Fruit fly (Drosophila melanogaster) whole organism, prepupa: ENCODE measurements around the gene CG11980.

Source experiments
- Blimp-1 ChIP-seq: fragments of 200-800 bp; sonication (Bioruptor generic); optimal IDR thresholded peaks from 3 replicates; lab custom pipeline; 2017; ENCODE audit warnings: missing biosample characterization, missing genetic modification characterization, mild to moderate bottlenecking, moderate library complexity, missing genetic modification reagents
- CG10631 ChIP-seq: fragments of 200-800 bp; sonication (Bioruptor generic); optimal IDR thresholded peaks from 2 replicates; lab custom pipeline; 2016; ENCODE audit warnings: missing biosample characterization, missing genetic modification characterization
- CG10669 ChIP-seq: fragments of 200-800 bp; sonication (Bioruptor generic); optimal IDR thresholded peaks from 3 replicates; lab custom pipeline; 2018; ENCODE audit warnings: missing biosample characterization, mild to moderate bottlenecking, missing genetic modification characterization, moderate library complexity
- CG11762 ChIP-seq: fragments of 200-800 bp; sonication (Bioruptor generic); optimal IDR thresholded peaks from 3 replicates; lab custom pipeline; 2016; ENCODE audit warnings: missing biosample characterization, missing genetic modification characterization; ENCODE audit not compliant: insufficient read depth
- CG11902 ChIP-seq: fragments of 200-800 bp; sonication (Bioruptor generic); optimal IDR thresholded peaks from 3 replicates; lab custom pipeline; 2016; ENCODE audit warnings: missing biosample characterization, missing genetic modification characterization
- CG15336 ChIP-seq: fragments of 200-800 bp; sonication (Bioruptor generic); IDR thresholded peaks from 2 replicates; pipeline ENCODE4 v1.3.6; 2022; ENCODE audit warnings: missing biosample characterization, missing genetic modification characterization
- CG16779 ChIP-seq: fragments of 200-800 bp; sonication (Bioruptor generic); optimal IDR thresholded peaks from 3 replicates; lab custom pipeline; 2017; ENCODE audit warnings: missing biosample characterization, mild to moderate bottlenecking, missing genetic modification characterization
- CG3032 ChIP-seq: fragments of 200-800 bp; optimal IDR thresholded peaks from 2 replicates; lab custom pipeline; 2019; ENCODE audit warnings: missing biosample characterization, mild to moderate bottlenecking, missing genetic modification characterization, moderate library complexity
- CG32006 ChIP-seq: fragments of 200-800 bp; sonication (Bioruptor generic); optimal IDR thresholded peaks from 3 replicates; lab custom pipeline; 2017; ENCODE audit warnings: missing biosample characterization, mild to moderate bottlenecking, missing genetic modification characterization
- CG34406 ChIP-seq: fragments of 200-800 bp; sonication (Bioruptor generic); optimal IDR thresholded peaks from 3 replicates; lab custom pipeline; 2016; ENCODE audit warnings: missing biosample characterization, missing genetic modification characterization
- CG3919 ChIP-seq: fragments of 200-800 bp; sonication (Bioruptor generic); optimal IDR thresholded peaks from 3 replicates; lab custom pipeline; 2016; ENCODE audit warnings: missing biosample characterization, missing genetic modification characterization
- CG4318 ChIP-seq: fragments of 200-800 bp; sonication (Bioruptor generic); optimal IDR thresholded peaks from 3 replicates; lab custom pipeline; 2017; ENCODE audit warnings: missing biosample characterization, mild to moderate bottlenecking, missing genetic modification characterization
- CG6163 ChIP-seq: fragments of 200-800 bp; sonication (Bioruptor generic); IDR thresholded peaks from 3 replicates; pipeline ENCODE4 v1.3.6; 2022; ENCODE audit warnings: missing biosample characterization, missing genetic modification characterization
- CG6276 ChIP-seq: fragments of 200-800 bp; sonication (Bioruptor generic); optimal IDR thresholded peaks from 2 replicates; lab custom pipeline; 2017; ENCODE audit warnings: missing biosample characterization, mild to moderate bottlenecking, missing genetic modification characterization
- CG6792 ChIP-seq: fragments of 200-800 bp; sonication (Bioruptor generic); optimal IDR thresholded peaks from 3 replicates; lab custom pipeline; 2016; ENCODE audit warnings: missing biosample characterization, missing genetic modification characterization
- CG6808 ChIP-seq: fragments of 200-800 bp; sonication (Bioruptor generic); optimal IDR thresholded peaks from 3 replicates; lab custom pipeline; 2017; ENCODE audit warnings: missing biosample characterization, missing genetic modification characterization, mild to moderate bottlenecking, moderate library complexity, missing genetic modification reagents
- CG6854 ChIP-seq: fragments of 200-800 bp; sonication (Bioruptor generic); optimal IDR thresholded peaks from 2 replicates; lab custom pipeline; 2017; ENCODE audit warnings: missing biosample characterization, mild to moderate bottlenecking, missing genetic modification characterization
- CG8119 ChIP-seq: fragments of 200-800 bp; sonication (Bioruptor generic); IDR thresholded peaks from 3 replicates; pipeline ENCODE4 v1.3.6; 2022; ENCODE audit warnings: missing biosample characterization, missing genetic modification characterization
- CG8632 ChIP-seq: fragments of 200-800 bp; sonication (Bioruptor generic); optimal IDR thresholded peaks from 3 replicates; lab custom pipeline; 2016; ENCODE audit warnings: missing biosample characterization, missing genetic modification characterization
- CG9139 ChIP-seq: fragments of 200-800 bp; sonication (Bioruptor generic); optimal IDR thresholded peaks from 3 replicates; lab custom pipeline; 2017; ENCODE audit warnings: missing biosample characterization, mild to moderate bottlenecking, missing genetic modification characterization
- Eip75B ChIP-seq: fragments of 200-800 bp; sonication (Bioruptor generic); optimal IDR thresholded peaks from 3 replicates; lab custom pipeline; 2016; ENCODE audit warnings: missing biosample characterization, missing genetic modification characterization
- Eip78C ChIP-seq: fragments of 200-800 bp; sonication (Bioruptor generic); peaks from one replicate; lab custom pipeline; 2016; ENCODE audit warnings: missing biosample characterization, missing genetic modification characterization
- Eip93F ChIP-seq: fragments of 200-800 bp; sonication (Bioruptor generic); optimal IDR thresholded peaks from 2 replicates; lab custom pipeline; 2016; ENCODE audit warnings: missing biosample characterization, mild to moderate bottlenecking, missing genetic modification characterization
- Ets21C ChIP-seq: fragments of 200-800 bp; sonication (Bioruptor generic); optimal IDR thresholded peaks from 3 replicates; lab custom pipeline; 2016; ENCODE audit warnings: missing biosample characterization, missing genetic modification characterization
- Gug ChIP-seq: fragments of 200-800 bp; sonication (Bioruptor generic); IDR thresholded peaks from 2 replicates; pipeline ENCODE4 v1.3.6; 2022; ENCODE audit warnings: missing biosample characterization, missing genetic modification characterization
- Hr38 ChIP-seq: sonication (Bioruptor generic); optimal IDR thresholded peaks from 2 replicates; lab custom pipeline; 2016; ENCODE audit warnings: missing biosample characterization, missing genetic modification characterization
- Hr4 ChIP-seq: fragments of 200-800 bp; sonication (Bioruptor generic); optimal IDR thresholded peaks from 3 replicates; lab custom pipeline; 2016; ENCODE audit warnings: missing biosample characterization, missing genetic modification characterization
- Lpt ChIP-seq: fragments of 200-800 bp; sonication (Bioruptor generic); optimal IDR thresholded peaks from 3 replicates; lab custom pipeline; 2016; ENCODE audit warnings: missing biosample characterization, missing genetic modification characterization
- Met ChIP-seq: fragments of 200-800 bp; sonication (Bioruptor generic); optimal IDR thresholded peaks from 3 replicates; lab custom pipeline; 2016; ENCODE audit warnings: missing biosample characterization, missing genetic modification characterization
- Smox ChIP-seq: fragments of 200-800 bp; sonication (Bioruptor generic); optimal IDR thresholded peaks from 3 replicates; lab custom pipeline; 2016; ENCODE audit warnings: missing biosample characterization, missing genetic modification characterization
- Sox15 ChIP-seq: fragments of 200-800 bp; sonication (Bioruptor generic); optimal IDR thresholded peaks from 3 replicates; lab custom pipeline; 2016; ENCODE audit warnings: missing biosample characterization, missing genetic modification characterization
- achi ChIP-seq: fragments of 200-800 bp; sonication (Bioruptor generic); optimal IDR thresholded peaks from 3 replicates; lab custom pipeline; 2016; ENCODE audit warnings: missing biosample characterization, missing genetic modification characterization
- acj6 ChIP-seq: fragments of 200-800 bp; sonication (Bioruptor generic); optimal IDR thresholded peaks from 3 replicates; lab custom pipeline; 2016; ENCODE audit warnings: missing biosample characterization, missing genetic modification characterization
- cyc ChIP-seq: fragments of 200-800 bp; sonication (Bioruptor generic); optimal IDR thresholded peaks from 3 replicates; lab custom pipeline; 2016; ENCODE audit warnings: missing biosample characterization, missing genetic modification characterization
- dac ChIP-seq: fragments of 200-800 bp; sonication (Bioruptor generic); optimal IDR thresholded peaks from 2 replicates; lab custom pipeline; 2017; ENCODE audit warnings: missing biosample characterization, mild to moderate bottlenecking, missing genetic modification characterization
- dsx ChIP-seq: fragments of 200-800 bp; optimal IDR thresholded peaks from 3 replicates; lab custom pipeline; 2019; ENCODE audit warnings: missing biosample characterization, mild to moderate bottlenecking, missing genetic modification characterization, moderate library complexity; ENCODE audit not compliant: poor library complexity, severe bottlenecking
- eg ChIP-seq: fragments of 200-800 bp; sonication (Bioruptor generic); IDR thresholded peaks from 3 replicates; pipeline ENCODE4 v1.3.6; 2022; ENCODE audit warnings: missing biosample characterization, missing genetic modification characterization
- esn ChIP-seq: fragments of 200-800 bp; sonication (Bioruptor generic); optimal IDR thresholded peaks from 2 replicates; lab custom pipeline; 2016; ENCODE audit warnings: missing biosample characterization, mild to moderate bottlenecking, missing genetic modification characterization, moderate library complexity
- fd59A ChIP-seq: fragments of 200-800 bp; sonication (Bioruptor generic); optimal IDR thresholded peaks from 2 replicates; lab custom pipeline; 2017; ENCODE audit warnings: missing biosample characterization, mild to moderate bottlenecking, missing genetic modification characterization, missing genetic modification reagents
- fkh ChIP-seq: fragments of 200-800 bp; sonication (Bioruptor generic); optimal IDR thresholded peaks from 3 replicates; lab custom pipeline; 2017; ENCODE audit warnings: missing biosample characterization, mild to moderate bottlenecking, missing genetic modification characterization, moderate library complexity
- lz ChIP-seq: fragments of 200-800 bp; sonication (Bioruptor generic); optimal IDR thresholded peaks from 3 replicates; lab custom pipeline; 2016; ENCODE audit warnings: missing biosample characterization, missing genetic modification characterization
- net ChIP-seq: fragments of 200-800 bp; sonication (Bioruptor generic); optimal IDR thresholded peaks from 3 replicates; lab custom pipeline; 2016; ENCODE audit warnings: missing biosample characterization, missing genetic modification characterization
- ss ChIP-seq, 2 experiments: fragments of 200-800 bp; sonication (Bioruptor generic); optimal IDR thresholded peaks; 2 replicates in 1 of 2; 3 replicates in 1 of 2; lab custom pipeline; 2017 to 2018; ENCODE audit warnings: mild to moderate bottlenecking in 2 of 2, missing biosample characterization in 2 of 2, missing genetic modification characterization in 2 of 2, moderate library complexity in 1 of 2
- svp ChIP-seq: fragments of 200-800 bp; sonication (Bioruptor generic); peaks from one replicate; lab custom pipeline; 2016; ENCODE audit warnings: missing biosample characterization, missing genetic modification characterization
- topi ChIP-seq: fragments of 200-800 bp; sonication (Bioruptor generic); optimal IDR thresholded peaks from 3 replicates; lab custom pipeline; 2016; ENCODE audit warnings: missing biosample characterization, missing genetic modification characterization

CG11980 gene

DNA sequence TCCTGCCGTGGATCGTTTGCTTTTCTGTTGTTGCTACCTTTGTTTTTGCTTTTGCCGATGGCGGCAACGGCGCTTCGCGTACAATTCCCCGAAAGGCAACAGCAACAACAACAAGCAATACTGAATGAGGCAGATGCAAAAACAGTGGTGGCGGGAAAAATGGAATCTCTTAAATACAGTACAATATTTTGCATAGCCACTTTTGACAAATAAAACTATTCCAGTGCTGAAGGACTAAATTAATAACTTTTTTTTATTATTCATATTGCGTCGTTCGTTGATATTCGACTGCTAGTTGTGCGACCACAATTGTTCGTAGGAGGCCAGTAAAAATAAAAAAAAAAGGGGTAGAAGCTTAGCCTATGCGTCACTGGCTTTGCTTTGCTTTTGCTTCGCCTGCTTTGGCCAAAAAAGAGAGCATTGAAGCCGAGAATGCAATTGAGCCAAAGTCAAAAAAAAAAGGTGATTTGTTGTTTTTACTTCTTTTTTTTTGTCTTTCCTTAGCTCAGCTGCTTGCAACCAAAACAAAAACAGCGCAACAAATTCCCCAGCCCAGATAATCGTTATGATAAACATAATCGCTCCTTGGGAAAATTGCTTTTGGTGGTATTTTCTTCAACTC lies 28.1 kb downstream of the CG11980 start (continued):
- TF ChIP-seq CG15336 (GFP tag; lab: Robert Waterston, UW) (peak; percentile 99), CG6163 (GFP tag; lab: Robert Waterston, UW) (peak; percentile 99), CG8119 (GFP tag; lab: Robert Waterston, UW) (peak; percentile 100), Smox (peak; percentile 96), topi (GFP tag; lab: Kevin White, UChicago) (peak; percentile 97), dsx (GFP tag; lab: Kevin White, UChicago) (peak; percentile 97), fkh (GFP tag; lab: Kevin White, UChicago) (no peak), CG11902 (peak; percentile 96), eg (peak; percentile 99), Blimp-1 (GFP tag; lab: Kevin White, UChicago) (peak; percentile 78), CG3032 (tag; lab: Kevin White, UChicago) (peak; percentile 98), achi (GFP tag; lab: Kevin White, UChicago) (peak; percentile 98), esn (peak; percentile 98), svp (GFP tag; lab: Kevin White, UChicago) (peak; percentile 99), Lpt (GFP tag; lab: Kevin White, UChicago) (peak; percentile 99), Hr4 (GFP tag; lab: Kevin White, UChicago) (peak; percentile 99), cyc (GFP tag; lab: Kevin White, UChicago) (peak; percentile 98)
- TF ChIP-seq, all 60 proteins: peak for 59

DNA sequence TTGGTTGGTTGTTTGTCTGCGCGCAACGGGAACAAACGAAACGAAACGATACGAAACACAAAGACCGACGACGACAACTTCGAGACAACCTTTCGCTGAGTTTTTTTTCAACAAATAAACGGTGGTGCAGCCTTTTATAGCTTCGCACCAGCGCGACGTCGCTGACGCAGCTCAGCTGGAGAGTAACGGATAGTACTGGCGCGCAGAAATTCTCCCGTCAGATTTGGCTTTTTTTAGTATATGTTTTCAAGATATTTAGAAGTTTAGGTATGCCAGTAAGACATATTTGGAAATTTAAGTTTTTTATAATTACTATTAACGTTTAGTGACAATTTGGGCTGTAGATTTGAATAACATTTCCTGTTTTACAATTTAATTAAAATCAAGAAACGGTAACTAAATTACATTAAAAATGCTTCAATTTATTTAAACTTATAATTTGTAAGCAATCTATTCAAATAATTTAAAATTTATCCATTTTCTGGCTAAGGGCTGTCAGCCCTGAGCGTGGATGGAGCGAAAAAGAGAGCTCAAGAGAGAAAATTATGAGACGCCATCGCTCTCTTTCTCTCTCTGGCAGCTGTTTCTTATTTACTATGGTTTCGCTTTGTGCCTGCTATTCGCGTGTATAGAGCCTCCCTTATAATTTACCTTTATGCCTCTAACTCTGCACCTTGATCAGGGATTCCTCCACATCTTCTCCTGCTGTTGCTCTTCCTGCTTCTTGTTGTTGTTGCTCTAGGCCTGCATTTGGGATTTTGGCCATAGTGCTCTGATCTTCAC lies 30.0 kb downstream of the CG11980 start:
- TF ChIP-seq CG9139 (GFP tag; lab: Kevin White, UChicago) = peak; percentile 78
- peak; percentile 84 for TF ChIP-seq achi (GFP tag; lab: Kevin White, UChicago)
- TF ChIP-seq esn = peak; percentile 91
- TF ChIP-seq lz = peak; percentile 84
- peak; percentile 87 for TF ChIP-seq Met (GFP tag; lab: Kevin White, UChicago)
- TF ChIP-seq CG10631 (GFP tag; lab: Kevin White, UChicago) = peak; percentile 77
- TF ChIP-seq Blimp-1 (GFP tag; lab: Kevin White, UChicago) = peak; percentile 72
- peak; percentile 82 for TF ChIP-seq CG16779 (tag; lab: Kevin White, UChicago)
- peak; percentile 80 to 87 for TF ChIP-seq ss (GFP tag; optimal IDR thresholded peaks at IDR 0.05; lab: Kevin White, UChicago)
- peak; percentile 58 for TF ChIP-seq cyc (GFP tag; lab: Kevin White, UChicago)
- TF ChIP-seq Ets21C (GFP tag; lab: Kevin White, UChicago) = peak; percentile 64
- no peak for TF ChIP-seq Hr38 (GFP tag; lab: Kevin White, UChicago)
- TF ChIP-seq CG6808 (GFP tag; lab: Kevin White, UChicago) = peak; percentile 88
- TF ChIP-seq CG3919 (GFP tag; lab: Kevin White, UChicago) = peak; percentile 78
- peak; percentile 70 for TF ChIP-seq CG11762 (GFP tag; lab: Kevin White, UChicago)
- peak; percentile 81 for TF ChIP-seq acj6 (GFP tag; lab: Kevin White, UChicago)
- TF ChIP-seq CG4318 (GFP tag; lab: Kevin White, UChicago) = peak; percentile 76
- peak; percentile 87 for TF ChIP-seq net
- peak; percentile 97 for TF ChIP-seq Eip78C (GFP tag; lab: Kevin White, UChicago)
- TF ChIP-seq Sox15 (GFP tag; lab: Kevin White, UChicago) = peak; percentile 52
- TF ChIP-seq CG6276 (GFP tag; lab: Kevin White, UChicago) = peak; percentile 91
- peak; percentile 79 for TF ChIP-seq CG10669 (GFP tag; lab: Kevin White, UChicago)
- peak; percentile 49 for TF ChIP-seq Gug (GFP tag; lab: Robert Waterston, UW)
- TF ChIP-seq dsx (GFP tag; lab: Kevin White, UChicago) = peak; percentile 83
- TF ChIP-seq svp (GFP tag; lab: Kevin White, UChicago) = peak; percentile 92
- TF ChIP-seq fd59A (GFP tag; lab: Kevin White, UChicago) = peak; percentile 81
- TF ChIP-seq CG32006 (GFP tag; lab: Kevin White, UChicago) = peak; percentile 91
- peak; percentile 84 for TF ChIP-seq Eip75B
- TF ChIP-seq eg = peak; percentile 77; the same call in 2 of the 3 replicates
- TF ChIP-seq CG6792 (GFP tag; lab: Kevin White, UChicago) = peak; percentile 74
- peak; percentile 88 for TF ChIP-seq CG8119 (GFP tag; lab: Robert Waterston, UW)
- TF ChIP-seq Eip93F (GFP tag; lab: Kevin White, UChicago) = peak; percentile 69
- peak; percentile 46 for TF ChIP-seq CG11902
- TF ChIP-seq CG8632 (GFP tag; lab: Kevin White, UChicago) = peak; percentile 86
- TF ChIP-seq CG3032 (tag; lab: Kevin White, UChicago) = peak; percentile 91
- peak; percentile 69 for TF ChIP-seq dac (GFP tag; lab: Kevin White, UChicago)
- TF ChIP-seq CG34406 (GFP tag; lab: Kevin White, UChicago) = peak; percentile 88
- TF ChIP-seq CG6854 = peak; percentile 65
